Fruit fly (Drosophila melanogaster): ENCODE results near the gene sina.

sina gene

dm6 chr3L:16896408-16896807 lies 42.9 kb downstream of the sina start (continued):
- TF ChIP-seq Gsc (GFP tag; IDR thresholded peaks at IDR 0.05), result no peak
- no peak for TF ChIP-seq Oli (tag; optimal IDR thresholded peaks at IDR 0.05)
- no peak for TF ChIP-seq Mrtf (GFP tag; IDR thresholded peaks at IDR 0.05)
- TF ChIP-seq CG12391 (tag; optimal IDR thresholded peaks at IDR 0.05), result no peak
- TF ChIP-seq Pdp1 (GFP tag; optimal IDR thresholded peaks at IDR 0.05), result no peak
- TF ChIP-seq CG6683 (GFP tag; optimal IDR thresholded peaks at IDR 0.05), result no peak
- TF ChIP-seq Hsf (GFP tag; optimal IDR thresholded peaks at IDR 0.05), result peak; percentile 6
- TF ChIP-seq MTF-1 (GFP tag; optimal IDR thresholded peaks at IDR 0.05; ENCODE audit: borderline replicate concordance), result no peak
- peak; percentile 22 for TF ChIP-seq Hmr (GFP tag; optimal IDR thresholded peaks at IDR 0.05)
- peak; percentile 20 for TF ChIP-seq CG2120 (GFP tag; optimal IDR thresholded peaks at IDR 0.05)
- TF ChIP-seq B-H2 (GFP tag; optimal IDR thresholded peaks at IDR 0.05), result no peak
- no peak for TF ChIP-seq zen (tag; optimal IDR thresholded peaks at IDR 0.05)
- no peak for TF ChIP-seq pnt (GFP tag; optimal IDR thresholded peaks at IDR 0.05)
- 0 out of 2 replicates have a peak, but pooled peaks have one; percentile 14 for TF ChIP-seq lmd (GFP tag; IDR thresholded peaks at IDR 0.05)
- no peak for TF ChIP-seq cas (GFP tag; IDR thresholded peaks at IDR 0.05)
- TF ChIP-seq ems (GFP tag; optimal IDR thresholded peaks at IDR 0.05), result no peak
- TF ChIP-seq crc (GFP tag; optimal IDR thresholded peaks at IDR 0.05), result no peak
- TF ChIP-seq NFAT (GFP tag; IDR thresholded peaks at IDR 0.05), result peak; percentile 28; the same call in 1 of the 2 replicates
- no peak for TF ChIP-seq dysf (GFP tag; IDR thresholded peaks at IDR 0.05)
- TF ChIP-seq Lim3 (GFP tag; IDR thresholded peaks at IDR 0.05), result no peak
- TF ChIP-seq dmrt11E (tag; optimal IDR thresholded peaks at IDR 0.05), result no peak
- no peak for TF ChIP-seq CG14014 (GFP tag; IDR thresholded peaks at IDR 0.05)
- TF ChIP-seq CG13624 (GFP tag; optimal IDR thresholded peaks at IDR 0.05), result no peak
- TF ChIP-seq CG8089 (GFP tag; optimal IDR thresholded peaks at IDR 0.05), result no peak
- no peak for TF ChIP-seq sr (GFP tag; IDR thresholded peaks at IDR 0.05)
- TF ChIP-seq CG10543 (GFP tag; optimal IDR thresholded peaks at IDR 0.05), result no peak
- no peak for TF ChIP-seq H2.0 (GFP tag; IDR thresholded peaks at IDR 0.05)
- peak; percentile 16; the same call in 1 of the 3 replicates for TF ChIP-seq otp (GFP tag; IDR thresholded peaks at IDR 0.05)
- TF ChIP-seq shn (GFP tag; optimal IDR thresholded peaks at IDR 0.05), result no peak
- no peak for TF ChIP-seq CG11695 (GFP tag; IDR thresholded peaks at IDR 0.05)
- TF ChIP-seq Stat92E (GFP tag; optimal IDR thresholded peaks at IDR 0.05), result no peak
- TF ChIP-seq pzg (GFP tag; optimal IDR thresholded peaks at IDR 0.05), result peak; percentile 7
- no peak for TF ChIP-seq sug (tag; optimal IDR thresholded peaks at IDR 0.05)
- TF ChIP-seq slbo (GFP tag; IDR thresholded peaks at IDR 0.05), result peak; percentile 41
- no peak for TF ChIP-seq Spps (tag; optimal IDR thresholded peaks at IDR 0.05)
- no peak for TF ChIP-seq nerfin-2 (GFP tag; IDR thresholded peaks at IDR 0.05; ENCODE audit: partially characterized antibody)
- no peak for TF ChIP-seq zen2 (GFP tag; IDR thresholded peaks at IDR 0.05; ENCODE audit: partially characterized antibody)
- no peak; the same call in 1 of the 2 replicates for TF ChIP-seq chm (GFP tag; IDR thresholded peaks at IDR 0.05)
- TF ChIP-seq CG9932 (GFP tag; IDR thresholded peaks at IDR 0.05), result 0 out of 2 replicates have a peak, but pooled peaks have one; percentile 7
- TF ChIP-seq Drgx (GFP tag; IDR thresholded peaks at IDR 0.05), result no peak
- TF ChIP-seq CG12769 (tag; optimal IDR thresholded peaks at IDR 0.05), result peak; percentile 37
- no peak for TF ChIP-seq hkb (optimal IDR thresholded peaks at IDR 0.05)
- peak; percentile 22; the same call in 1 of the 2 replicates for TF ChIP-seq hkb (GFP tag; IDR thresholded peaks at IDR 0.05)
- TF ChIP-seq h (optimal IDR thresholded peaks at IDR 0.05), result no peak
- TF ChIP-seq kni (GFP tag; optimal IDR thresholded peaks at IDR 0.05), result no peak
- no peak for TF ChIP-seq chinmo (GFP tag; IDR thresholded peaks at IDR 0.05; ENCODE audit: partially characterized antibody)
- no peak for TF ChIP-seq CG15011 (GFP tag; optimal IDR thresholded peaks at IDR 0.05)
- no peak for TF ChIP-seq CG16815 (GFP tag; optimal IDR thresholded peaks at IDR 0.05)
- TF ChIP-seq Hr3 (GFP tag; optimal IDR thresholded peaks at IDR 0.05), result no peak
- TF ChIP-seq Ets97D (GFP tag; optimal IDR thresholded peaks at IDR 0.05), result no peak
- no peak for TF ChIP-seq wor (GFP tag; IDR thresholded peaks at IDR 0.05)
- TF ChIP-seq grau (tag; optimal IDR thresholded peaks at IDR 0.05), result no peak
